Worm (Caenorhabditis elegans): ENCODE measurements around the gene F42G2.5.

F42G2.5 gene

ce11 chrII:2366623-2367365 lies 51.0 kb downstream of the F42G2.5 start, which contains the start of the genes F43C11.12 and F16G10.5:
Gene F43C11.12 (minus strand): TSS chrII:2366723.
Gene F16G10.5 (plus strand): TSS chrII:2367315.
- TF ChIP-seq hnd-1 (tag; optimal IDR thresholded peaks at IDR 0.05) = no peak
- TF ChIP-seq hmbx-1 (tag; optimal IDR thresholded peaks at IDR 0.05) = no peak
- TF ChIP-seq B0310.2 (tag; optimal IDR thresholded peaks at IDR 0.05) = no peak
- TF ChIP-seq tbx-37 (GFP tag; conservative IDR thresholded peaks at IDR 0.05) = no peak
- TF ChIP-seq flt-1 (GFP tag; IDR thresholded peaks at IDR 0.05) = no peak
- TF ChIP-seq hmg-4 (GFP tag; optimal IDR thresholded peaks at IDR 0.05) = no peak
- no peak for TF ChIP-seq ceh-13 (GFP tag; optimal IDR thresholded peaks at IDR 0.05)
- no peak for TF ChIP-seq pes-1 (GFP tag; IDR thresholded peaks at IDR 0.05)
- no peak for TF ChIP-seq ama-1 (optimal IDR thresholded peaks at IDR 0.05)
- TF ChIP-seq tra-4 (tag; optimal IDR thresholded peaks at IDR 0.05) = no peak
- TF ChIP-seq F13C5.2 (tag; optimal IDR thresholded peaks at IDR 0.05) = no peak
- no peak for TF ChIP-seq ets-7 (tag; optimal IDR thresholded peaks at IDR 0.05)
- no peak for TF ChIP-seq ceh-36 (tag; optimal IDR thresholded peaks at IDR 0.05)
- TF ChIP-seq tbx-11 (GFP tag; IDR thresholded peaks at IDR 0.05) = no peak
- TF ChIP-seq scrt-1 (GFP tag; IDR thresholded peaks at IDR 0.05) = no peak
- no peak for TF ChIP-seq aly-1 (tag; optimal IDR thresholded peaks at IDR 0.05)
- TF ChIP-seq sea-1 (GFP tag; conservative IDR thresholded peaks at IDR 0.05) = no peak
